Worm (Caenorhabditis elegans) whole organism, L4/young adult: ENCODE results near the gene fbxb-65.
"Not testable (repeated sequence)": the region's sequence is repeated elsewhere in the genome, so short reads cannot be mapped to it uniquely, and the experiment has no call there.

ENCODE experiments used
- W03F9.2 ChIP-seq: fragments of 150-350 bp; optimal IDR thresholded peaks from 2 replicates; lab custom pipeline; 2014; ENCODE audit warnings: missing biosample characterization, missing genetic modification characterization
- dao-5 ChIP-seq: sonication (generic microtip); optimal IDR thresholded peaks from 2 replicates; lab custom pipeline; 2016; ENCODE audit warnings: missing genotype, missing genetic modification characterization, moderate library complexity, missing compliant biosample characterization
- him-1 ChIP-seq: sonication (generic microtip); optimal IDR thresholded peaks from 2 replicates; lab custom pipeline; 2016; ENCODE audit warnings: missing genotype, missing genetic modification reagents, missing genetic modification characterization, missing compliant biosample characterization

The fbxb-65 gene

DNA sequence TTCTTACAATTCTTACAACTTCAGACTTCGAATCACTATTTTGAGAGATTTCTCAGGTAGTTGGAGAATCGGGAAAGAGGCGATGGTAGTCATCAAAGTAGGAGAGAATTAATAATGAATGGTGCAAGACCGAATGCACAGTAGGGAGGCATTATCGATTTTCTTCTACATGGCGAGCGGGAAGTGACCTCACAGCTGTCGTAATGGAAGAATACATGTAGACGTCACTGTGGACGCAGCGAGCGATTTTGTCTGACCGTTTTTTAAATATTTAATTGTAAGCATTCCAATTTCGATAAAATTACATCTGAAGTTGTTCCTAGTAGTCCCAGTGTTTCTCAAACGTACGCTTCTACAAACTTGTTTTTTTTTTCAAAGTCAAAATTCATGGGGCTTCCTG lies 19.8 kb upstream of the fbxb-65 start, which contains the start of gene F55C9.11:
Gene F55C9.11, minus strand, starts transcription at position 101 of the 400 bp plus-strand sequence.
- TF ChIP-seq dao-5: no peak
- TF ChIP-seq W03F9.2 (tag; lab: Kevin White, UChicago): no peak
- TF ChIP-seq him-1 (tag; lab: Kevin White, UChicago): no peak

ce11 chrV:19311391-19311790 lies 18.0 kb upstream of the fbxb-65 start, which contains the start of gene C43D7.8:
TSS of gene C43D7.8 (minus strand) at chrV:19311491.
- TF ChIP-seq him-1 (tag; lab: Kevin White, UChicago): no peak
- no peak for TF ChIP-seq dao-5
- no peak for TF ChIP-seq W03F9.2 (tag; lab: Kevin White, UChicago)

ce11 chrV:19312975-19313374 lies 16.4 kb upstream of the fbxb-65 start, which contains the start of gene fbxb-64:
TSS of gene fbxb-64 (plus strand) at chrV:19313275.
- TF ChIP-seq dao-5 (no peak), W03F9.2 (tag; lab: Kevin White, UChicago) (no peak), him-1 (tag; lab: Kevin White, UChicago) (no peak)

ce11 chrV:19317058-19317457 lies 12.3 kb upstream of the fbxb-65 start, which contains the start of gene srh-208:
TSS of gene srh-208 (plus strand) at chrV:19317358.
- TF ChIP-seq dao-5; W03F9.2 (tag; lab: Kevin White, UChicago); him-1 (tag; lab: Kevin White, UChicago): not testable (repeated sequence)

ce11 chrV:19319460-19319995 lies 9.8 kb upstream of the fbxb-65 start, which contains the start of gene C43D7.7:
TSS of gene C43D7.7 (minus strand) at chrV:19319510.
- TF ChIP-seq him-1 (tag; lab: Kevin White, UChicago): no peak
- TF ChIP-seq W03F9.2 (tag; lab: Kevin White, UChicago): no peak
- no peak for TF ChIP-seq dao-5

DNA sequence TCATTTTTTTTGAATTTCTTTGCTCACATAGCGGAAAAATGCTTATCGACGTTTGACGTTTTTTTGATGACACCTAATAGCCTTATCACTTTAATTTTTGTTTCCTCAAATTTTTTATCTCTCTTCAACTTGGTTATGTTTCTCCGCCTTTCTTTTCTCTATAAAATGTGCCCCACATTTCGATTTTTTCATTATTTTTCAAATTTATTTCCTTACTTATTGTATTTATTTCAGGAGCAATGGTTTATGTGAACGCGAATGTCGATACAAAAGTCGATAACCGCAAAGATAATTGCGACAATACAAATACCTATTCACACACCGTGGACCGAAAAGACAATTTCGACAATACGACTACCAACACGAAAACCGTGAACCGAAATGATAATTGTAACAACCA lies 9.0 kb upstream of the fbxb-65 start, which contains the start of gene sdz-6:
Gene sdz-6, plus strand, starts transcription at position 229 of the 400 bp plus-strand sequence.
- no peak for TF ChIP-seq him-1 (tag; lab: Kevin White, UChicago)
- TF ChIP-seq W03F9.2 (tag; lab: Kevin White, UChicago): no peak
- no peak for TF ChIP-seq dao-5

- TF ChIP-seq W03F9.2 (tag; lab: Kevin White, UChicago) (no peak), him-1 (tag; lab: Kevin White, UChicago) (no peak), dao-5 (no peak)
These were observed 7.0 kb upstream of the fbxb-65 start, which contains the start of gene C43D7.4 for ce11 chrV:19322387-19322786. TSS of gene C43D7.4 (minus strand) at chrV:19322487.

ce11 chrV:19325436-19325835 lies 3.9 kb upstream of the fbxb-65 start:
- TF ChIP-seq W03F9.2 (tag; lab: Kevin White, UChicago): no peak
- TF ChIP-seq him-1 (tag; lab: Kevin White, UChicago): no peak
- no peak for TF ChIP-seq dao-5

DNA sequence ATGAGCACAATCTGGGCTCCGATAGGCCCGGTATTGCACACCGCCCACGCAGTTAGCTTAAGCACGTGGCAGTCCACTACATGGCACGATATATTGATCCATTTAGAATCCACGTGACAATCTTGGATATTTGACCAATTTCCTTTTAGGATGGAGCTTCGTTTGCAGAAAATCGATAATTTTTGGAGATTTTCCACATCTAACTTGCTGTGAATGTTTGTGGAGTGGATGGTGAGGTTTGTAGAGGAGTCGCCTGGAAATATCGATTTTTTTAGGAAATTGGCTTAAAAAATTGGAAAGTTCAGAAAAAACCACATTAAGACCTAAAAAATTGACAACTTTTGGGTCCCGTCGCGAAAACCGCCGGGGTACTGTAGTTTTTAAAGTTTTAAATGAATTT lies 8.0 kb downstream of the fbxb-65 start:
- TF ChIP-seq him-1 (tag; lab: Kevin White, UChicago) (no peak), W03F9.2 (tag; lab: Kevin White, UChicago) (no peak), dao-5 (no peak)

DNA sequence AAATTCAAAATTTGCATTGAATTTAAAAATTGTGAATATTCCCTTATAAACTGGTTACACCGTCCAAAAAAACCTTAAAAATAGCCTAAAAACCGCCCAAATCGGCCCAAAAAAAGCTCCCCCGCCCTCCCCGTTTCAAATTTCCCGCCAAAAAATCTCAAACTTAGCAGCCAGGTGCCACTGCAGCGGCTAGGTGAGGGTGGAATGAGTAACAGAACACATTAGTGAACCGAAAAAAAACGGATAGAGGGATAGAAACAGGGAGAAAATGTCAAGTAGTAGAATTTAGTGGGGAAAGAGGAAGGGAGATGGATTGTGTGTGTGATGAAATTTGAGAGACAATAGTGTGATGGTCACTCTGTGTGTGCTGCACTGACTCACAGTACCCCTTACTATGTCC lies 22.6 kb downstream of the fbxb-65 start:
- TF ChIP-seq him-1 (tag; lab: Kevin White, UChicago) (no peak), dao-5 (no peak), W03F9.2 (tag; lab: Kevin White, UChicago) (no peak)

- TF ChIP-seq him-1 (tag; lab: Kevin White, UChicago): no peak
- no peak for TF ChIP-seq dao-5
These were observed 25.1 kb downstream of the fbxb-65 start for ce11 chrV:19354506-19354905.

DNA sequence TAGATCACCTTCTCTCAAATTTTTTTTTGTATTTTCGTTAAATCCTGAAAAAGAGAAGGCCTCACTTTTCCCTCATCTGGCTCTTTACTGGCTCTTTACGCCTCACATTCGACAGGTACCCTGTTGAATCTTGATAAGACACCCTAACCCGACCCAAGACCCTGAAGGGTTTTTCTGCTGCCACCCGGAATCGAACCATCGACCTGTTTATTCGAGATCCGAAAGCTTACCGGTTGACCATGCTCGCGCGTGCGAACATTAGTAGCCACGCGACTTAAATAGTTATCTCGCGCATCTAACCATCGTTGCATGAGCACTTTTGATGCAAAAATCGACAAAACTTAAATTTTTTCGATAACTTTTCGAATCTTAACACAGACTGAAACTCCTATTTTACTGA lies 25.9 kb downstream of the fbxb-65 start:
- TF ChIP-seq W03F9.2 (tag; lab: Kevin White, UChicago) (no peak), dao-5 (no peak), him-1 (tag; lab: Kevin White, UChicago) (no peak)

DNA sequence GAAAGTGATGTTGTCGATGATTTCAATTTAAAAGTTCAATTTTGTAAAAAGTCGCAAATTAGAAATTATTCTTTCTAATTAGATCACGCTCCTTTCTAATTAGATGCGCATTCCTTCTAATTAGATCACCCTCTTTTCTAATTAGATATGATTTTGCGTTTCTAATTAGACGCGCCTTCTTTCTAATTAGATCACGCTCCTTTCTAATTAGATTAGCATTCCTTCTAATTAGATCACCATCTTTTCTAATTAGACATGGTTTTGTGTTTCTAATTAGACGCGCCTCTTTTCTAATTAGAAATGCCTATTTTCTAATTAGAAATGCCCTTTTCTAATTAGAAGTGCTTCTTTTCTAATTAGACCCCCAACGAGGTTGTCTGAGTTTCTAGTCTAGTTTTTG lies 27.4 kb downstream of the fbxb-65 start:
- TF ChIP-seq him-1 (tag; lab: Kevin White, UChicago) (no peak), W03F9.2 (tag; lab: Kevin White, UChicago) (no peak), dao-5 (no peak)

DNA sequence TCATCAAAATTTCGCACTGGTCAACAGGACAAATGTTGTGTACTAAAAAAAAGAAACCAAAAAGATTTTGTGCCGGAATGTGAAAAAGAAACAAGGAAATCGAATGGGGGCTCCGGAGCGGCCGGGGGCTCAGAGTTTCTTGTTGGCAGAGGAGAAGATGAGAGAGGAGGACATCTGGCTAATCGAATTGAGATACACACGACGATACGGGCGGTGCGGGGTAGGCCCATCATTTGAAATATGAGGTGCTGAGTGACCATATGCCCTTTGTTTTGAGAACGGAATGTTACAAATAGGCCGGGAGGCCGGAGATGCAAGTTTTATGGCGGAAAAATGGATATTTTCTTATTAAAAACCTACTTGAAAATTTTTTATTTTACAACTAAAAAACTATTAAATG lies 28.7 kb downstream of the fbxb-65 start:
- TF ChIP-seq him-1 (tag; lab: Kevin White, UChicago) (no peak), W03F9.2 (tag; lab: Kevin White, UChicago) (no peak), dao-5 (no peak)

DNA sequence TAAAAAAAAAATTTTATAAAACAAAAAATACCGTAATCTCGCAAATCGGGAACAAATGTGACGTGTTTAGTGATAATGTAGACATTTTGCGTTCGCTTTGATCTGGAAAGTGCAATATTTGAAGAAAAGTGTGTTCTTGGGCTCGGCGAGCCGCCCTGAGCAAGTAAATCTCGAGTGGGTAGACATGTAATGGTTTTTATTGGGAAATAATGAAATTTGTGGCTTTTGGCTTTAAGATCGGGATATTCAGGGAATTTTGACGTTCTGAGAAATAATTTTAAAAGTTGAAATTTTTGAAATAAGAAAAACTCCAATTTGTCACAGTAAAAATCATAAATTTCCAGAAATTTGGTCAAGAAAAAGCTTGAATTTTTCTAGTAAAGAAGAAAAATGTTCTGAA lies 33.2 kb downstream of the fbxb-65 start, which contains the start of gene C14B4.2:
Gene C14B4.2, minus strand, starts transcription at position 101 of the 400 bp plus-strand sequence.
- TF ChIP-seq dao-5 (no peak), him-1 (tag; lab: Kevin White, UChicago) (no peak), W03F9.2 (tag; lab: Kevin White, UChicago) (no peak)
